Worm (Caenorhabditis elegans) whole organism, L4 larva: Measurements from ENCODE around the gene F41C6.4.

Source experiments
- F26F4.8 ChIP-seq: fragments of 200-800 bp; sonication (Bioruptor generic); conservative IDR thresholded peaks from 2 replicates; pipeline ENCODE4 v1.3.6; 2022; ENCODE audit warnings: missing genetic modification characterization, missing compliant biosample characterization
- F37D6.2 ChIP-seq: sonication (generic microtip); optimal IDR thresholded peaks from 2 replicates; lab custom pipeline; 2016; ENCODE audit warnings: mild to moderate bottlenecking, missing genetic modification characterization, missing compliant biosample characterization
- T26A8.4 ChIP-seq: fragments of 200-800 bp; sonication (Bioruptor generic); IDR thresholded peaks from 2 replicates; pipeline ENCODE4 v1.3.6; 2022; ENCODE audit warnings: missing genetic modification characterization, missing compliant biosample characterization
- Y105C5A.15 ChIP-seq: fragments of 200-800 bp; sonication (Bioruptor generic); IDR thresholded peaks from 2 replicates; pipeline ENCODE4 v1.3.6; 2022; ENCODE audit warnings: missing genetic modification characterization, missing compliant biosample characterization
- Y48G9A.11 ChIP-seq: fragments of 200-800 bp; sonication (Bioruptor generic); IDR thresholded peaks from 2 replicates; pipeline ENCODE4 v1.3.6; 2022; ENCODE audit warnings: missing genetic modification reagents, missing genetic modification characterization, missing compliant biosample characterization
- ZK546.5 ChIP-seq, 2 experiments: sonication (generic microtip); optimal IDR thresholded peaks; 2 replicates each; lab custom pipeline; 2017; ENCODE audit warnings: missing biosample characterization in 2 of 2, missing genetic modification characterization in 2 of 2
- aha-1 ChIP-seq: fragments of 150-350 bp; peaks from one replicate; lab custom pipeline; 2014; ENCODE audit warnings: missing biosample characterization, missing genetic modification characterization
- ceh-82 ChIP-seq: sonication (generic microtip); optimal IDR thresholded peaks from 2 replicates; lab custom pipeline; 2017; ENCODE audit warnings: missing biosample characterization, missing genetic modification characterization
- ces-1 ChIP-seq: fragments of 150-350 bp; sonication (generic microtip); optimal IDR thresholded peaks from 4 replicates; lab custom pipeline; 2014; ENCODE audit warnings: missing biosample characterization, missing genetic modification reagents, missing genetic modification characterization
- cey-2 ChIP-seq: sonication (generic microtip); optimal IDR thresholded peaks from 3 replicates; lab custom pipeline; 2017; ENCODE audit warnings: missing genetic modification characterization, mild to moderate bottlenecking, missing compliant biosample characterization, antibody characterized with exemption, borderline replicate concordance; ENCODE audit not compliant: insufficient read depth
- ctbp-1 ChIP-seq: fragments of 200-800 bp; sonication (Bioruptor generic); IDR thresholded peaks from 2 replicates; pipeline ENCODE4 v1.3.6; 2022; ENCODE audit warnings: missing genetic modification reagents, missing genetic modification characterization, missing compliant biosample characterization
- daf-16 ChIP-seq, 3 experiments: sonication (generic microtip); optimal IDR thresholded peaks; 2 replicates each; lab custom pipeline; 2016 to 2017; ENCODE audit warnings: missing genetic modification characterization in 3 of 3, missing genetic modification reagents in 3 of 3, mild to moderate bottlenecking in 2 of 3, missing compliant biosample characterization in 2 of 3, missing biosample characterization in 1 of 3, moderate library complexity in 1 of 3
- daf-8 ChIP-seq: fragments of 200-800 bp; sonication (Bioruptor generic); IDR thresholded peaks from 2 replicates; pipeline ENCODE4 v1.3.6; 2022; ENCODE audit warnings: missing genetic modification characterization, missing compliant biosample characterization
- dmd-6 ChIP-seq: fragments of 200-800 bp; sonication (Bioruptor generic); IDR thresholded peaks from 2 replicates; pipeline ENCODE4 v1.3.6; 2022; ENCODE audit warnings: missing genetic modification reagents, missing genetic modification characterization, missing compliant biosample characterization
- dmd-9 ChIP-seq: fragments of 200-800 bp; sonication (Bioruptor generic); IDR thresholded peaks from 2 replicates; pipeline ENCODE4 v1.3.6; 2022; ENCODE audit warnings: missing genetic modification reagents, missing genetic modification characterization, missing compliant biosample characterization
- fkh-10 ChIP-seq: fragments of 150-350 bp; optimal IDR thresholded peaks from 2 replicates; lab custom pipeline; 2014; ENCODE audit warnings: missing biosample characterization, missing genetic modification reagents, missing genetic modification characterization
- fos-1 ChIP-seq: fragments of 150-350 bp; optimal IDR thresholded peaks from 2 replicates; lab custom pipeline; 2014; ENCODE audit warnings: missing biosample characterization, missing genetic modification characterization
- hlh-30 ChIP-seq: sonication (generic microtip); optimal IDR thresholded peaks from 2 replicates; lab custom pipeline; 2017; ENCODE audit warnings: antibody characterized with exemption, mild to moderate bottlenecking, missing genetic modification characterization, missing compliant biosample characterization; ENCODE audit not compliant: insufficient read depth
- lin-15B ChIP-seq: fragments of 150-350 bp; sonication (generic microtip); optimal IDR thresholded peaks from 3 replicates; lab custom pipeline; 2014; ENCODE audit warnings: missing biosample characterization, missing genetic modification characterization
- lin-29 ChIP-seq: fragments of 200-800 bp; sonication (Bioruptor generic); IDR thresholded peaks from 2 replicates; pipeline ENCODE4 v1.3.6; 2022; ENCODE audit warnings: missing genetic modification reagents, missing genetic modification characterization, missing compliant biosample characterization
- lin-39 ChIP-seq: fragments of 150-350 bp; optimal IDR thresholded peaks from 2 replicates; lab custom pipeline; 2014; ENCODE audit warnings: missing biosample characterization, missing genetic modification reagents, missing genetic modification characterization
- mdl-1 ChIP-seq, 2 experiments: fragments of 150-350 bp in 1 of 2; sonication (generic microtip) in 1 of 2; optimal IDR thresholded peaks; 2 replicates each; lab custom pipeline; 2014 to 2017; ENCODE audit warnings: missing biosample characterization in 2 of 2, missing genetic modification characterization in 2 of 2
- mxl-2 ChIP-seq: fragments of 200-800 bp; sonication (Bioruptor generic); conservative IDR thresholded peaks from 2 replicates; pipeline ENCODE4 v1.3.6; 2022; ENCODE audit warnings: missing genetic modification reagents, missing genetic modification characterization, missing compliant biosample characterization
- mxl-3 ChIP-seq: fragments of 200-800 bp; sonication (Bioruptor generic); optimal IDR thresholded peaks from 2 replicates; lab custom pipeline; 2018; ENCODE audit warnings: mild to moderate bottlenecking, missing genetic modification characterization, missing compliant biosample characterization
- nhr-237 ChIP-seq: sonication (generic microtip); optimal IDR thresholded peaks from 2 replicates; lab custom pipeline; 2017; ENCODE audit warnings: missing biosample characterization, missing genetic modification characterization
- nhr-48 ChIP-seq: sonication (generic microtip); optimal IDR thresholded peaks from 2 replicates; lab custom pipeline; 2016; ENCODE audit warnings: mild to moderate bottlenecking, missing genetic modification characterization, missing compliant biosample characterization
- nhr-6 ChIP-seq: fragments of 150-350 bp; optimal IDR thresholded peaks from 2 replicates; lab custom pipeline; 2014; ENCODE audit warnings: missing biosample characterization, missing genetic modification characterization
- nhr-76 ChIP-seq: fragments of 150-350 bp; optimal IDR thresholded peaks from 2 replicates; lab custom pipeline; 2014; ENCODE audit warnings: missing biosample characterization, missing genetic modification characterization
- unc-62 ChIP-seq, 3 experiments: fragments of 150-350 bp in 1 of 3; sonication (generic microtip); optimal IDR thresholded peaks in 2 of 3; peaks in 1 of 3; 1 replicate in 1 of 3; 2 replicates in 2 of 3; lab custom pipeline; 2014 to 2017; ENCODE audit warnings: missing biosample characterization in 3 of 3, missing genetic modification characterization in 3 of 3, missing genetic modification reagents in 3 of 3, missing genotype in 1 of 3
- vab-7 ChIP-seq: fragments of 200-800 bp; sonication (Bioruptor generic); IDR thresholded peaks from 2 replicates; pipeline ENCODE4 v1.3.6; 2022; ENCODE audit warnings: missing genetic modification reagents, missing genetic modification characterization, missing compliant biosample characterization
- zfp-3 ChIP-seq: fragments of 200-800 bp; sonication (Bioruptor generic); conservative IDR thresholded peaks from 2 replicates; pipeline ENCODE4 v1.3.6; 2022; ENCODE audit warnings: missing genetic modification reagents, missing genetic modification characterization, missing compliant biosample characterization
- zip-11 ChIP-seq: fragments of 200-800 bp; sonication (Bioruptor generic); IDR thresholded peaks from 2 replicates; pipeline ENCODE4 v1.3.6; 2022; ENCODE audit warnings: missing genetic modification characterization, missing compliant biosample characterization
- zip-2 ChIP-seq: fragments of 150-350 bp; optimal IDR thresholded peaks from 2 replicates; lab custom pipeline; 2014; ENCODE audit warnings: missing biosample characterization, missing genetic modification characterization

F41C6.4 gene

DNA sequence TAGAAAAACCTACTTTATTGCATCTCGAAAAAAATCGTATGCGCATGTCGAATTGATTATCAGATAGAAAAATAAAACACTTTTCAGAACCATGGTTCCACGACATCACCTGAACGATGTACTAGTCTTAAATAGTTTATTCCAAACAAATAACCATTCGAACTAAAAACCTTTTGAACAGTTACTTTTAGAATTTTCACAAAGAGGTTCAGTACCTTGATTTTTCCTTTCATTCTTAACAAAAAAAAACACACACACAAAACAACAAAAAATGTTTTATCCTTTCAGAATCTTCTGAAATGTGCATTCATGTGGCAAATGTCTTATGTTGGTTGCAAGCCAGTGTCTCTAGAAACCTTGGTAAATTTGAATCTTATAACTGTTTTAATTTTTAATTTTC is at the start of gene F41C6.4:
TSS of gene F41C6.4 (minus strand) at position 101 of the 400 bp plus-strand sequence.
- TF ChIP-seq fkh-10 (GFP tag; lab: Kevin White, UChicago) (no peak), daf-16 (GFP tag; optimal IDR thresholded peaks at IDR 0.05; lab: Kevin White, UChicago) (no peak), daf-16 (tag; optimal IDR thresholded peaks at IDR 0.05; lab: Kevin White, UChicago) (no peak), dmd-6 (no peak), zip-2 (no peak), ces-1 (GFP tag; lab: Kevin White, UChicago) (no peak), nhr-6 (tag; lab: Kevin White, UChicago) (no peak), cey-2 (tag; lab: Kevin White, UChicago) (no peak), nhr-48 (tag; lab: Kevin White, UChicago) (no peak), hlh-30 (tag; lab: Kevin White, UChicago) (no peak), daf-8 (GFP tag; lab: Robert Waterston, UW) (no peak), mxl-3 (GFP tag; lab: Kevin White, UChicago) (no peak), Y105C5A.15 (GFP tag; lab: Robert Waterston, UW) (no peak), zfp-3 (GFP tag; lab: Robert Waterston, UW) (no peak)

DNA sequence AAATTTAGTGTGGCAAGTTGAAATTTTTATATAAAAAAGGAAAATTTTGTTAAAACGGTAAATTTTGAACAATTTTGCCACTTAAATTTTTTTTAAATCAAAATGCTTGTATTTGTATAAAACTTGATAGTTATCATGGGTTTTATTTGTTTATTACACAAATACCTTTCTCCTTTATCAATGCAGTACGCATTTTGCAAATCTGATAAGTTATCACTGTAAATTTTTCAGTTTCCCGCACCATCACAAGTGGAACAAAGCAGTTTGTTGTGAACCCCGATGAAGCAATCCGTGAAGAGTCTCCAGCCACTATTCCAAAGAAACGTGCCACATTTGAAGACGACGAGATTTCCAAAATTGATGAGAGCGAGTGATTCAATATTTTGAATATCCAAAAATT is 45.5 kb upstream of the F41C6.4 start:
- no peak for TF ChIP-seq zip-11 (GFP tag; lab: Robert Waterston, UW)
- TF ChIP-seq unc-62 (GFP tag; optimal IDR thresholded peaks at IDR 0.05 in 1 of 2; lab: Kevin White, UChicago), result peak in 1 of 2 experiments; percentile 66
- TF ChIP-seq unc-62 (tag; optimal IDR thresholded peaks at IDR 0.05; lab: Kevin White, UChicago), result no peak

DNA sequence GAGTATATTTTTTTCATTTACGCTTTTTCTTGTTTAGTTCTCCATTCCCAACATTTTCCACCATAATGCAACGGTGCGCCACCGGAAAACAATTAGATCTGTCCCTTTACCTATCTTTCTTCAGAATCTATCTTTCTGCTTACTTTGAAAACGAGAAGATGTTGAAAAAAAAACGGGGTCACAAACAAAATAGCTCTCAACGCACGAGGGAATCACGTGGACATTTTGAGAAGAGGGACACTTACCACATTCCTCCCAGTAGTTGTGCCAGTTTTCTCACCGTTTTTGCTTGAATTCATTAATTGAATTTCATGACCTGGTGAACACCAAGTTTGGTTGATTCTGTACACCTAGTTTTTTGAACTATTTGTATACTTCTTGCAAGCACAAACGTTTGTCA is 41.5 kb upstream of the F41C6.4 start:
- TF ChIP-seq T26A8.4 (GFP tag; lab: Robert Waterston, UW) (no peak), ZK546.5 (tag; optimal IDR thresholded peaks at IDR 0.05; lab: Kevin White, UChicago) (no peak), dmd-9 (GFP tag; lab: Robert Waterston, UW) (no peak), unc-62 (GFP tag; optimal IDR thresholded peaks at IDR 0.05 in 1 of 2; lab: Kevin White, UChicago) (peak in 1 of 2 experiments; percentile 71), unc-62 (tag; optimal IDR thresholded peaks at IDR 0.05; lab: Kevin White, UChicago) (no peak), mxl-2 (GFP tag; lab: Robert Waterston, UW) (peak; percentile 92), hlh-30 (tag; lab: Kevin White, UChicago) (peak; percentile 40), vab-7 (no peak), fos-1 (tag; lab: Kevin White, UChicago) (no peak), ceh-82 (tag; lab: Kevin White, UChicago) (no peak), nhr-237 (no peak), mdl-1 (tag; optimal IDR thresholded peaks at IDR 0.05; lab: Kevin White, UChicago) (peak in 1 of 2 experiments; percentile 4)
- TF ChIP-seq, all 104 proteins: peak for 4

DNA sequence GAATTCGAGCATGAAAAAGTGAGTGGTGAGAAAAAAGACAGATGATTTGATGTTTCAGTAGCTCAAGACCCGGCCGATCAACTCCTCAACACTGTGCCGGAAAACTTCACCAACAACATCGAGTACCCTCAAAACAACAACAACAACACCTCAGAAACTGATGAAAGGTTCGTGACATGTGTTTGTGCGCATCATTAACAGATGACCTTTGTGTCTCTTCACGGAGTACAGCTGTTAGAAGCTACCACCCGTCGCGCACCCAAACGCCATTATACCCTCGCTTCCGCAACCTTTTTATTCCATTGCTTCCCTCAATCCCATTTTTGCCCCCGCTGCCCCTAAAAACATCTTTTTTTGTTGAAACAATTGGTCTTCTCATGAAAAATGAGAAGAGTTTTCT is 40.7 kb upstream of the F41C6.4 start:
- TF ChIP-seq daf-16 (GFP tag; optimal IDR thresholded peaks at IDR 0.05; lab: Kevin White, UChicago) (peak in 1 of 2 experiments; percentile 64), daf-16 (tag; optimal IDR thresholded peaks at IDR 0.05; lab: Kevin White, UChicago) (no peak), Y48G9A.11 (GFP tag; lab: Robert Waterston, UW) (no peak)

DNA sequence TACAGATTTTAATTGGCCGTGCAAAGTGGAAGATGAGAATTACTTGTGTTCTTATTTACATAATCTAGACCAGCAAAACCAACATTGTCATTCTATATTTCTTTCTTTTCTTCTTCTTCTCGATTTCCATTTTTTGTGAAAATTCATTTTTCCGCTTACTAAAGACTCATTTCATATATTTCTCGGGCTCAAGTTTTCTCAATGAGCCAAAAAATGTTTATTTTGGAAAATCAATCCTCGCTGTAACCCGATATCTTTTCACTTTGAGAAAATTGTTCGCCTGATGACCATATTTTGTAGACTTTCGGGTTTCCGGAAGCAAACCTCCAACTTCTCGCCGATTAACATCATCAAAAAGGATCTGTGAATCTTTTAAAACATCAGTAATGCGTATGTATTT is 39.4 kb upstream of the F41C6.4 start, which contains the start of gene nhx-4:
TSS of gene nhx-4 (plus strand) at position 301 of the 400 bp plus-strand sequence.
- TF ChIP-seq ctbp-1 (no peak), fkh-10 (GFP tag; lab: Kevin White, UChicago) (no peak), lin-15B (tag; lab: Kevin White, UChicago) (no peak), T26A8.4 (GFP tag; lab: Robert Waterston, UW) (no peak), aha-1 (tag; lab: Kevin White, UChicago) (no peak), F26F4.8 (GFP tag; lab: Robert Waterston, UW) (no peak), lin-29 (GFP tag; lab: Robert Waterston, UW) (no peak), zip-2 (no peak), lin-39 (tag; lab: Kevin White, UChicago) (no peak), nhr-76 (tag; lab: Kevin White, UChicago) (no peak), F37D6.2 (tag; lab: Kevin White, UChicago) (no peak)
- TF ChIP-seq, all 104 proteins: peak for 0
